Worm (Caenorhabditis elegans) whole organism, late embryonic: Measurements from ENCODE around the gene abch-1.

Source experiments
- dve-1 ChIP-seq: sonication (generic microtip); optimal IDR thresholded peaks from 2 replicates; lab custom pipeline; 2017; ENCODE audit warnings: antibody characterized with exemption, mild to moderate bottlenecking, missing genetic modification characterization, missing compliant biosample characterization
- gmeb-2 ChIP-seq: sonication (generic microtip); optimal IDR thresholded peaks from 2 replicates; lab custom pipeline; 2016; ENCODE audit warnings: missing genetic modification characterization, inconsistent platforms, missing compliant biosample characterization
- lim-6 ChIP-seq: sonication (generic microtip); optimal IDR thresholded peaks from 2 replicates; lab custom pipeline; 2016; ENCODE audit warnings: missing genetic modification characterization, missing compliant biosample characterization

- TF ChIP-seq gmeb-2 (tag; lab: Kevin White, UChicago) (no peak), lim-6 (tag; lab: Kevin White, UChicago) (no peak), dve-1 (tag; lab: Kevin White, UChicago) (no peak)
These were observed 35.3 kb upstream of the abch-1 start, which contains the start of the genes F18C5.5 and F18C5.9 for ce11 chrII:6566628-6567180.
